Worm (Caenorhabditis elegans): ENCODE data around the gene T09E8.4.

ce11 chrV:13163841-13164240, 20.2 kb downstream of the T09E8.4 start:
- TF ChIP-seq R02D3.7 (tag; optimal IDR thresholded peaks at IDR 0.05) (no peak), ama-1 (optimal IDR thresholded peaks at IDR 0.05) (no peak), nhr-23 (tag; optimal IDR thresholded peaks at IDR 0.05) (no peak), snpc-4 (tag; optimal IDR thresholded peaks at IDR 0.05) (peak; percentile 14), fkh-2 (tag; optimal IDR thresholded peaks at IDR 0.05) (no peak), nhr-11 (tag; optimal IDR thresholded peaks at IDR 0.05) (no peak), nhr-77 (tag; optimal IDR thresholded peaks at IDR 0.05) (no peak), jun-1 (tag; optimal IDR thresholded peaks at IDR 0.05) (no peak), nhr-12 (tag; optimal IDR thresholded peaks at IDR 0.05) (no peak), ztf-11 (tag; optimal IDR thresholded peaks at IDR 0.05) (no peak)

All from whole organism, L3 larva.